Fruit fly (Drosophila melanogaster) whole organism, prepupa: ENCODE measurements around the gene svp.
A peak's percentile ranks its signal among the peaks of the same experiment; 100 is the strongest.

Experiments
- Blimp-1 ChIP-seq: fragments of 200-800 bp; sonication (Bioruptor generic); optimal IDR thresholded peaks from 3 replicates; lab custom pipeline; 2017; ENCODE audit warnings: missing biosample characterization, missing genetic modification characterization, mild to moderate bottlenecking, moderate library complexity, missing genetic modification reagents
- CG10631 ChIP-seq: fragments of 200-800 bp; sonication (Bioruptor generic); optimal IDR thresholded peaks from 2 replicates; lab custom pipeline; 2016; ENCODE audit warnings: missing biosample characterization, missing genetic modification characterization
- CG10669 ChIP-seq: fragments of 200-800 bp; sonication (Bioruptor generic); optimal IDR thresholded peaks from 3 replicates; lab custom pipeline; 2018; ENCODE audit warnings: missing biosample characterization, mild to moderate bottlenecking, missing genetic modification characterization, moderate library complexity
- CG11294 ChIP-seq: fragments of 200-800 bp; sonication (Bioruptor generic); IDR thresholded peaks from 2 replicates; pipeline ENCODE4 v1.3.6; 2022; ENCODE audit warnings: missing biosample characterization, missing genetic modification characterization
- CG11762 ChIP-seq: fragments of 200-800 bp; sonication (Bioruptor generic); optimal IDR thresholded peaks from 3 replicates; lab custom pipeline; 2016; ENCODE audit warnings: missing biosample characterization, missing genetic modification characterization; ENCODE audit not compliant: insufficient read depth
- CG15336 ChIP-seq: fragments of 200-800 bp; sonication (Bioruptor generic); IDR thresholded peaks from 2 replicates; pipeline ENCODE4 v1.3.6; 2022; ENCODE audit warnings: missing biosample characterization, missing genetic modification characterization
- CG16779 ChIP-seq: fragments of 200-800 bp; sonication (Bioruptor generic); optimal IDR thresholded peaks from 3 replicates; lab custom pipeline; 2017; ENCODE audit warnings: missing biosample characterization, mild to moderate bottlenecking, missing genetic modification characterization
- CG3032 ChIP-seq: fragments of 200-800 bp; optimal IDR thresholded peaks from 2 replicates; lab custom pipeline; 2019; ENCODE audit warnings: missing biosample characterization, mild to moderate bottlenecking, missing genetic modification characterization, moderate library complexity
- CG32006 ChIP-seq: fragments of 200-800 bp; sonication (Bioruptor generic); optimal IDR thresholded peaks from 3 replicates; lab custom pipeline; 2017; ENCODE audit warnings: missing biosample characterization, mild to moderate bottlenecking, missing genetic modification characterization
- CG3919 ChIP-seq: fragments of 200-800 bp; sonication (Bioruptor generic); optimal IDR thresholded peaks from 3 replicates; lab custom pipeline; 2016; ENCODE audit warnings: missing biosample characterization, missing genetic modification characterization
- CG4318 ChIP-seq: fragments of 200-800 bp; sonication (Bioruptor generic); optimal IDR thresholded peaks from 3 replicates; lab custom pipeline; 2017; ENCODE audit warnings: missing biosample characterization, mild to moderate bottlenecking, missing genetic modification characterization
- CG6163 ChIP-seq: fragments of 200-800 bp; sonication (Bioruptor generic); IDR thresholded peaks from 3 replicates; pipeline ENCODE4 v1.3.6; 2022; ENCODE audit warnings: missing biosample characterization, missing genetic modification characterization
- CG6276 ChIP-seq: fragments of 200-800 bp; sonication (Bioruptor generic); optimal IDR thresholded peaks from 2 replicates; lab custom pipeline; 2017; ENCODE audit warnings: missing biosample characterization, mild to moderate bottlenecking, missing genetic modification characterization
- CG6792 ChIP-seq: fragments of 200-800 bp; sonication (Bioruptor generic); optimal IDR thresholded peaks from 3 replicates; lab custom pipeline; 2016; ENCODE audit warnings: missing biosample characterization, missing genetic modification characterization
- CG6808 ChIP-seq: fragments of 200-800 bp; sonication (Bioruptor generic); optimal IDR thresholded peaks from 3 replicates; lab custom pipeline; 2017; ENCODE audit warnings: missing biosample characterization, missing genetic modification characterization, mild to moderate bottlenecking, moderate library complexity, missing genetic modification reagents
- CG6854 ChIP-seq: fragments of 200-800 bp; sonication (Bioruptor generic); optimal IDR thresholded peaks from 2 replicates; lab custom pipeline; 2017; ENCODE audit warnings: missing biosample characterization, mild to moderate bottlenecking, missing genetic modification characterization
- CG7368 ChIP-seq: fragments of 200-800 bp; sonication (Bioruptor generic); optimal IDR thresholded peaks from 3 replicates; lab custom pipeline; 2016; ENCODE audit warnings: missing biosample characterization, missing genetic modification characterization
- CG8119 ChIP-seq: fragments of 200-800 bp; sonication (Bioruptor generic); IDR thresholded peaks from 3 replicates; pipeline ENCODE4 v1.3.6; 2022; ENCODE audit warnings: missing biosample characterization, missing genetic modification characterization
- CG8319 ChIP-seq: fragments of 200-800 bp; sonication (Bioruptor generic); optimal IDR thresholded peaks from 3 replicates; lab custom pipeline; 2016; ENCODE audit warnings: missing biosample characterization, missing genetic modification characterization
- CG8632 ChIP-seq: fragments of 200-800 bp; sonication (Bioruptor generic); optimal IDR thresholded peaks from 3 replicates; lab custom pipeline; 2016; ENCODE audit warnings: missing biosample characterization, missing genetic modification characterization
- Eip75B ChIP-seq: fragments of 200-800 bp; sonication (Bioruptor generic); optimal IDR thresholded peaks from 3 replicates; lab custom pipeline; 2016; ENCODE audit warnings: missing biosample characterization, missing genetic modification characterization
- Eip78C ChIP-seq: fragments of 200-800 bp; sonication (Bioruptor generic); peaks from one replicate; lab custom pipeline; 2016; ENCODE audit warnings: missing biosample characterization, missing genetic modification characterization
- Eip93F ChIP-seq: fragments of 200-800 bp; sonication (Bioruptor generic); optimal IDR thresholded peaks from 2 replicates; lab custom pipeline; 2016; ENCODE audit warnings: missing biosample characterization, mild to moderate bottlenecking, missing genetic modification characterization
- Ets21C ChIP-seq: fragments of 200-800 bp; sonication (Bioruptor generic); optimal IDR thresholded peaks from 3 replicates; lab custom pipeline; 2016; ENCODE audit warnings: missing biosample characterization, missing genetic modification characterization
- Ets96B ChIP-seq: fragments of 200-800 bp; optimal IDR thresholded peaks from 2 replicates; lab custom pipeline; 2019; ENCODE audit warnings: missing biosample characterization, mild to moderate bottlenecking, missing genetic modification characterization, moderate library complexity
- Gug ChIP-seq: fragments of 200-800 bp; sonication (Bioruptor generic); IDR thresholded peaks from 2 replicates; pipeline ENCODE4 v1.3.6; 2022; ENCODE audit warnings: missing biosample characterization, missing genetic modification characterization
- Hr38 ChIP-seq: sonication (Bioruptor generic); optimal IDR thresholded peaks from 2 replicates; lab custom pipeline; 2016; ENCODE audit warnings: missing biosample characterization, missing genetic modification characterization
- Hr39 ChIP-seq: fragments of 200-800 bp; sonication (Bioruptor generic); optimal IDR thresholded peaks from 2 replicates; lab custom pipeline; 2016; ENCODE audit warnings: missing biosample characterization, missing genetic modification characterization
- Hr4 ChIP-seq: fragments of 200-800 bp; sonication (Bioruptor generic); optimal IDR thresholded peaks from 3 replicates; lab custom pipeline; 2016; ENCODE audit warnings: missing biosample characterization, missing genetic modification characterization
- Met ChIP-seq: fragments of 200-800 bp; sonication (Bioruptor generic); optimal IDR thresholded peaks from 3 replicates; lab custom pipeline; 2016; ENCODE audit warnings: missing biosample characterization, missing genetic modification characterization
- OdsH ChIP-seq: fragments of 200-800 bp; sonication (Bioruptor generic); optimal IDR thresholded peaks from 3 replicates; lab custom pipeline; 2016; ENCODE audit warnings: missing biosample characterization, missing genetic modification characterization
- Sox102F ChIP-seq: fragments of 200-800 bp; sonication (Bioruptor generic); optimal IDR thresholded peaks from 2 replicates; lab custom pipeline; 2016; ENCODE audit warnings: missing biosample characterization, mild to moderate bottlenecking, missing genetic modification characterization
- Sox14 ChIP-seq: fragments of 200-800 bp; sonication (Bioruptor generic); optimal IDR thresholded peaks from 3 replicates; lab custom pipeline; 2016; ENCODE audit warnings: missing biosample characterization, missing genetic modification characterization
- Sox15 ChIP-seq: fragments of 200-800 bp; sonication (Bioruptor generic); optimal IDR thresholded peaks from 3 replicates; lab custom pipeline; 2016; ENCODE audit warnings: missing biosample characterization, missing genetic modification characterization
- achi ChIP-seq: fragments of 200-800 bp; sonication (Bioruptor generic); optimal IDR thresholded peaks from 3 replicates; lab custom pipeline; 2016; ENCODE audit warnings: missing biosample characterization, missing genetic modification characterization
- acj6 ChIP-seq: fragments of 200-800 bp; sonication (Bioruptor generic); optimal IDR thresholded peaks from 3 replicates; lab custom pipeline; 2016; ENCODE audit warnings: missing biosample characterization, missing genetic modification characterization
- cyc ChIP-seq: fragments of 200-800 bp; sonication (Bioruptor generic); optimal IDR thresholded peaks from 3 replicates; lab custom pipeline; 2016; ENCODE audit warnings: missing biosample characterization, missing genetic modification characterization
- dac ChIP-seq: fragments of 200-800 bp; sonication (Bioruptor generic); optimal IDR thresholded peaks from 2 replicates; lab custom pipeline; 2017; ENCODE audit warnings: missing biosample characterization, mild to moderate bottlenecking, missing genetic modification characterization
- dsx ChIP-seq: fragments of 200-800 bp; optimal IDR thresholded peaks from 3 replicates; lab custom pipeline; 2019; ENCODE audit warnings: missing biosample characterization, mild to moderate bottlenecking, missing genetic modification characterization, moderate library complexity; ENCODE audit not compliant: poor library complexity, severe bottlenecking
- eg ChIP-seq: fragments of 200-800 bp; sonication (Bioruptor generic); IDR thresholded peaks from 3 replicates; pipeline ENCODE4 v1.3.6; 2022; ENCODE audit warnings: missing biosample characterization, missing genetic modification characterization
- esn ChIP-seq: fragments of 200-800 bp; sonication (Bioruptor generic); optimal IDR thresholded peaks from 2 replicates; lab custom pipeline; 2016; ENCODE audit warnings: missing biosample characterization, mild to moderate bottlenecking, missing genetic modification characterization, moderate library complexity
- fd85E ChIP-seq: fragments of 200-800 bp; sonication (Bioruptor generic); optimal IDR thresholded peaks from 3 replicates; lab custom pipeline; 2016; ENCODE audit warnings: missing biosample characterization, missing genetic modification characterization
- fkh ChIP-seq: fragments of 200-800 bp; sonication (Bioruptor generic); optimal IDR thresholded peaks from 3 replicates; lab custom pipeline; 2017; ENCODE audit warnings: missing biosample characterization, mild to moderate bottlenecking, missing genetic modification characterization, moderate library complexity
- lz ChIP-seq: fragments of 200-800 bp; sonication (Bioruptor generic); optimal IDR thresholded peaks from 3 replicates; lab custom pipeline; 2016; ENCODE audit warnings: missing biosample characterization, missing genetic modification characterization
- net ChIP-seq: fragments of 200-800 bp; sonication (Bioruptor generic); optimal IDR thresholded peaks from 3 replicates; lab custom pipeline; 2016; ENCODE audit warnings: missing biosample characterization, missing genetic modification characterization
- pdm3 ChIP-seq: fragments of 200-800 bp; sonication (Bioruptor generic); optimal IDR thresholded peaks from 3 replicates; lab custom pipeline; 2016; ENCODE audit warnings: missing biosample characterization, missing genetic modification characterization
- salr ChIP-seq, 2 experiments: fragments of 200-800 bp; sonication (Bioruptor generic); optimal IDR thresholded peaks; 3 replicates each; lab custom pipeline; 2016 to 2018; ENCODE audit warnings: missing biosample characterization in 2 of 2, missing genetic modification characterization in 2 of 2, mild to moderate bottlenecking in 1 of 2
- spab ChIP-seq: fragments of 200-800 bp; sonication (Bioruptor generic); optimal IDR thresholded peaks from 2 replicates; lab custom pipeline; 2017; ENCODE audit warnings: missing biosample characterization, mild to moderate bottlenecking, missing genetic modification characterization, missing genetic modification reagents
- ss ChIP-seq, 2 experiments: fragments of 200-800 bp; sonication (Bioruptor generic); optimal IDR thresholded peaks; 2 replicates in 1 of 2; 3 replicates in 1 of 2; lab custom pipeline; 2017 to 2018; ENCODE audit warnings: mild to moderate bottlenecking in 2 of 2, missing biosample characterization in 2 of 2, missing genetic modification characterization in 2 of 2, moderate library complexity in 1 of 2
- svp ChIP-seq: fragments of 200-800 bp; sonication (Bioruptor generic); peaks from one replicate; lab custom pipeline; 2016; ENCODE audit warnings: missing biosample characterization, missing genetic modification characterization
- vri ChIP-seq: fragments of 200-800 bp; sonication (Bioruptor generic); optimal IDR thresholded peaks from 3 replicates; lab custom pipeline; 2016; ENCODE audit warnings: missing biosample characterization, mild to moderate bottlenecking, missing genetic modification characterization

Gene svp

DNA sequence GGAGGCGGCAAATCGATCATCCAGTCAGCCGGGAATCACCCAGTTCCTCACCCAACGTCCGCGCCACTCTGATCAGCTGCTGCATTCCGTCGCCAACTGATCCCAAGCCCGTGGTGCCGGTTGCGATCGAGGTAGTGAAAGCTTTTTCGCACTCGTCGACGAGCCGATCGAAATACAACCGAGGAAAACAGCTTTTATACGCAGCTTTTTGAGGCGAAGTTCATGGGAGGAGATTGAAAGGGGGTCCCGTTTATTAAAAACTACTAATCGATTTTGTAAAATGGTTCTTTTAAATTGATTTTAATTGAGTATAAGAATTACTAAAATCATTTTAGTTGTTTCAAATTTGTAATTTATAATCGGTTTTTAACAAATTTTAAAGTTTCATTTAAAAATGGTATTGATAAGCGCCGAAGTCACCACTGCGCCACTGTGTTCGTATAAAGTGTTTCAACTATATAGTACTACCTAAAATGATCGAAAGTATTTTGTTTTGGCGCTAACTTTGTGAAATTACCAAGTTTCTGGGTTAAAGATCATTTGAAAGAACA, 37.1 kb upstream of the svp start, which contains the start of gene CG4860:
Gene CG4860, minus strand, starts transcription at position 99 of the 551 bp plus-strand sequence.
- TF ChIP-seq CG6854 (peak; percentile 41), CG10669 (GFP tag; lab: Kevin White, UChicago) (peak; percentile 79), Eip75B (GFP tag; lab: Kevin White, UChicago) (peak; percentile 91), CG32006 (GFP tag; lab: Kevin White, UChicago) (peak; percentile 86), svp (peak; percentile 93), Blimp-1 (peak; percentile 51), salr (GFP tag; optimal IDR thresholded peaks at IDR 0.05; lab: Kevin White, UChicago) (peak; percentile 38 to 82), CG7368 (peak; percentile 87), ss (GFP tag; optimal IDR thresholded peaks at IDR 0.05; lab: Kevin White, UChicago) (peak in 1 of 2 experiments; percentile 55), Hr39 (GFP tag; lab: Kevin White, UChicago) (peak; percentile 86), CG8632 (GFP tag; lab: Kevin White, UChicago) (peak; percentile 78), eg (peak; percentile 94), CG6808 (peak; percentile 70), acj6 (peak; percentile 40), Hr38 (GFP tag; lab: Kevin White, UChicago) (peak; percentile 36), OdsH (GFP tag; lab: Kevin White, UChicago) (peak; percentile 89), Hr4 (GFP tag; lab: Kevin White, UChicago) (peak; percentile 92), spab (no peak), cyc (peak; percentile 85), CG6276 (GFP tag; lab: Kevin White, UChicago) (peak; percentile 84), CG3032 (tag; lab: Kevin White, UChicago) (peak; percentile 82), Met (GFP tag; lab: Kevin White, UChicago) (peak; percentile 90), Ets96B (tag; lab: Kevin White, UChicago) (peak; percentile 78), net (GFP tag; lab: Kevin White, UChicago) (peak; percentile 90), Gug (GFP tag; lab: Robert Waterston, UW) (peak; percentile 82), CG15336 (peak; percentile 91), CG16779 (tag; lab: Kevin White, UChicago) (peak; percentile 61), CG8119 (GFP tag; lab: Robert Waterston, UW) (peak; percentile 91), fd85E (peak; percentile 34), CG8319 (GFP tag; lab: Kevin White, UChicago) (peak; percentile 75), pdm3 (GFP tag; lab: Kevin White, UChicago) (peak; percentile 89), CG6792 (GFP tag; lab: Kevin White, UChicago) (peak; percentile 87), vri (GFP tag; lab: Kevin White, UChicago) (peak; percentile 78), CG10631 (GFP tag; lab: Kevin White, UChicago) (peak; percentile 84), Eip78C (GFP tag; lab: Kevin White, UChicago) (peak; percentile 97), CG6163 (GFP tag; lab: Robert Waterston, UW) (peak; percentile 92), achi (peak; percentile 89), fkh (GFP tag; lab: Kevin White, UChicago) (no peak), Sox15 (GFP tag; lab: Kevin White, UChicago) (peak; percentile 59), CG11762 (GFP tag; lab: Kevin White, UChicago) (peak; percentile 77), esn (GFP tag; lab: Kevin White, UChicago) (peak; percentile 94), CG11294 (GFP tag; lab: Robert Waterston, UW) (peak; percentile 66), dsx (no peak), lz (GFP tag; lab: Kevin White, UChicago) (peak; percentile 92), CG4318 (peak; percentile 63), Sox102F (GFP tag; lab: Kevin White, UChicago) (peak; percentile 82), CG3919 (GFP tag; lab: Kevin White, UChicago) (peak; percentile 90), dac (GFP tag; lab: Kevin White, UChicago) (peak; percentile 67), Sox14 (GFP tag; lab: Kevin White, UChicago) (peak; percentile 88), Ets21C (peak; percentile 83), Eip93F (GFP tag; lab: Kevin White, UChicago) (peak; percentile 77)
